Worm (Caenorhabditis elegans): ENCODE data around the gene hsp-12.3.

hsp-12.3 gene

ce11 chrIV:9485972-9486371 is 40.7 kb upstream of the hsp-12.3 start, which contains the start of gene sru-2:
Gene sru-2, plus strand, starts transcription at chrIV:9486272.
- no peak for TF ChIP-seq eyg-1 (tag; optimal IDR thresholded peaks at IDR 0.05)
- no peak for TF ChIP-seq Y22D7AL.16 (tag; optimal IDR thresholded peaks at IDR 0.05)
- no peak for TF ChIP-seq pax-1 (tag; optimal IDR thresholded peaks at IDR 0.05)
- TF ChIP-seq ceh-18 (tag; optimal IDR thresholded peaks at IDR 0.05), result no peak
- TF ChIP-seq npax-4 (tag; optimal IDR thresholded peaks at IDR 0.05), result no peak
- TF ChIP-seq F13H6.1 (tag; optimal IDR thresholded peaks at IDR 0.05), result no peak
- TF ChIP-seq ceh-22 (tag; optimal IDR thresholded peaks at IDR 0.05), result no peak

- TF ChIP-seq ceh-2 (tag; optimal IDR thresholded peaks at IDR 0.05), result no peak
- no peak for TF ChIP-seq tbx-2 (tag; optimal IDR thresholded peaks at IDR 0.05)
- TF ChIP-seq fkh-6 (tag; optimal IDR thresholded peaks at IDR 0.05), result no peak
- no peak for TF ChIP-seq ahr-1 (tag; optimal IDR thresholded peaks at IDR 0.05)
- no peak for TF ChIP-seq mec-3 (tag; optimal IDR thresholded peaks at IDR 0.05; ENCODE audit: borderline replicate concordance)
- TF ChIP-seq ceh-19 (GFP tag; optimal IDR thresholded peaks at IDR 0.05), result no peak
- no peak for TF ChIP-seq unc-3 (GFP tag; conservative IDR thresholded peaks at IDR 0.05)
- TF ChIP-seq unc-3 (tag; optimal IDR thresholded peaks at IDR 0.05), result no peak
- TF ChIP-seq lim-6 (tag; optimal IDR thresholded peaks at IDR 0.05), result no peak
- no peak for TF ChIP-seq ceh-24 (tag; optimal IDR thresholded peaks at IDR 0.05)
- TF ChIP-seq ceh-22 (tag; optimal IDR thresholded peaks at IDR 0.05), result no peak
- no peak for TF ChIP-seq hlh-15 (tag; optimal IDR thresholded peaks at IDR 0.05)
- no peak for TF ChIP-seq ceh-45 (GFP tag; IDR thresholded peaks at IDR 0.05)
- TF ChIP-seq hlh-6 (tag; optimal IDR thresholded peaks at IDR 0.05), result no peak
Measured at ce11 chrIV:9485040-9485439, 39.7 kb upstream of the hsp-12.3 start, which contains the start of gene gadr-2. Gene gadr-2, minus strand, starts transcription at chrIV:9485140.

ce11 chrIV:9480936-9481335 is 35.6 kb upstream of the hsp-12.3 start, which contains the start of gene cng-3:
Gene cng-3, minus strand, starts transcription at chrIV:9481037.
- TF ChIP-seq pqm-1 (tag; optimal IDR thresholded peaks at IDR 0.05), result no peak
- no peak for TF ChIP-seq ceh-22 (tag; optimal IDR thresholded peaks at IDR 0.05)
- TF ChIP-seq zip-5 (tag; optimal IDR thresholded peaks at IDR 0.05), result no peak
- TF ChIP-seq C38D4.7 (GFP tag; optimal IDR thresholded peaks at IDR 0.05), result no peak
- no peak for TF ChIP-seq ceh-2 (tag; optimal IDR thresholded peaks at IDR 0.05)
- TF ChIP-seq ceh-48 (tag; optimal IDR thresholded peaks at IDR 0.05), result no peak
- no peak for TF ChIP-seq Y22D7AL.16 (tag; optimal IDR thresholded peaks at IDR 0.05)
- no peak for TF ChIP-seq dmd-4 (tag; optimal IDR thresholded peaks at IDR 0.05; ENCODE audit: borderline replicate concordance)
- TF ChIP-seq eyg-1 (tag; optimal IDR thresholded peaks at IDR 0.05), result no peak
- no peak for TF ChIP-seq ceh-9 (tag; optimal IDR thresholded peaks at IDR 0.05)
- TF ChIP-seq K09A11.1 (tag; optimal IDR thresholded peaks at IDR 0.05; ENCODE audit: insufficient read depth), result no peak
- no peak for TF ChIP-seq unc-55 (GFP tag; optimal IDR thresholded peaks at IDR 0.05)
- TF ChIP-seq ceh-34 (tag; optimal IDR thresholded peaks at IDR 0.05), result no peak
- no peak for TF ChIP-seq fax-1 (tag; optimal IDR thresholded peaks at IDR 0.05)
- no peak for TF ChIP-seq K02D7.2 (tag; optimal IDR thresholded peaks at IDR 0.05)
- TF ChIP-seq ref-2 (tag; optimal IDR thresholded peaks at IDR 0.05), result no peak
- TF ChIP-seq ztf-16 (tag; optimal IDR thresholded peaks at IDR 0.05), result no peak
- TF ChIP-seq hlh-15 (tag; optimal IDR thresholded peaks at IDR 0.05), result no peak
- TF ChIP-seq pag-3 (tag; optimal IDR thresholded peaks at IDR 0.05; ENCODE audit: borderline replicate concordance), result no peak
- TF ChIP-seq ceh-6 (GFP tag; optimal IDR thresholded peaks at IDR 0.05), result no peak

- TF ChIP-seq ceh-48 (tag; optimal IDR thresholded peaks at IDR 0.05) (peak; percentile 94), T23F11.4 (GFP tag; optimal IDR thresholded peaks at IDR 0.05) (peak; percentile 91), pha-2 (tag; optimal IDR thresholded peaks at IDR 0.05) (peak; percentile 89), madf-2 (tag; optimal IDR thresholded peaks at IDR 0.05) (peak; percentile 88), nhr-232 (tag; optimal IDR thresholded peaks at IDR 0.05) (peak; percentile 87), rnt-1 (tag; optimal IDR thresholded peaks at IDR 0.05) (peak; percentile 79), unc-3 (GFP tag; conservative IDR thresholded peaks at IDR 0.05) (peak; percentile 90), unc-3 (tag; optimal IDR thresholded peaks at IDR 0.05) (peak; percentile 88), ceh-30 (tag; optimal IDR thresholded peaks at IDR 0.05) (peak; percentile 19), ceh-19 (GFP tag; optimal IDR thresholded peaks at IDR 0.05) (peak; percentile 93), ceh-6 (GFP tag; optimal IDR thresholded peaks at IDR 0.05) (peak; percentile 97), ceh-22 (tag; optimal IDR thresholded peaks at IDR 0.05) (peak; percentile 17), hlh-8 (tag; optimal IDR thresholded peaks at IDR 0.05) (peak; percentile 84), mec-3 (tag; optimal IDR thresholded peaks at IDR 0.05; ENCODE audit: borderline replicate concordance) (peak; percentile 83), ceh-14 (tag; optimal IDR thresholded peaks at IDR 0.05) (peak; percentile 84), nfya-1 (tag; optimal IDR thresholded peaks at IDR 0.05) (peak; percentile 50), npax-4 (tag; optimal IDR thresholded peaks at IDR 0.05) (peak; percentile 91), unc-55 (GFP tag; optimal IDR thresholded peaks at IDR 0.05) (no peak), F13H6.1 (tag; optimal IDR thresholded peaks at IDR 0.05) (peak; percentile 90), elt-2 (tag; optimal IDR thresholded peaks at IDR 0.05) (peak; percentile 97), ceh-24 (tag; optimal IDR thresholded peaks at IDR 0.05) (peak; percentile 90)
Measured at ce11 chrIV:9477135-9477928, 32.0 kb upstream of the hsp-12.3 start, which contains the start of gene wrt-3. Gene wrt-3, minus strand, starts transcription at chrIV:9477456.
